Worm (Caenorhabditis elegans) whole organism, late embryonic: Measurements from ENCODE around the gene R09D1.13.

Source experiments
- C08G9.2 ChIP-seq: sonication (generic microtip); optimal IDR thresholded peaks from 2 replicates; lab custom pipeline; 2016; ENCODE audit warnings: mild to moderate bottlenecking, missing genetic modification characterization, moderate library complexity, missing compliant biosample characterization
- K02D7.2 ChIP-seq: sonication (generic microtip); optimal IDR thresholded peaks from 2 replicates; lab custom pipeline; 2017; ENCODE audit warnings: mild to moderate bottlenecking, missing genetic modification characterization, missing compliant biosample characterization
- Y22D7AL.16 ChIP-seq: sonication (generic microtip); optimal IDR thresholded peaks from 2 replicates; lab custom pipeline; 2016; ENCODE audit warnings: missing genetic modification characterization, missing compliant biosample characterization
- ahr-1 ChIP-seq: sonication (generic microtip); optimal IDR thresholded peaks from 2 replicates; lab custom pipeline; 2016; ENCODE audit warnings: missing genetic modification characterization, missing compliant biosample characterization
- ama-1 ChIP-seq: fragments of 150-350 bp; optimal IDR thresholded peaks from 2 replicates; lab custom pipeline; 2014
- ceh-14 ChIP-seq: sonication (generic microtip); optimal IDR thresholded peaks from 2 replicates; lab custom pipeline; 2016; ENCODE audit warnings: missing genotype, missing genetic modification characterization, missing compliant biosample characterization
- ceh-18 ChIP-seq: sonication (generic microtip); optimal IDR thresholded peaks from 2 replicates; lab custom pipeline; 2016; ENCODE audit warnings: missing genetic modification characterization, missing compliant biosample characterization
- ceh-19 ChIP-seq: fragments of 200-800 bp; sonication (Bioruptor generic); optimal IDR thresholded peaks from 2 replicates; lab custom pipeline; 2018; ENCODE audit warnings: mild to moderate bottlenecking, missing genetic modification characterization, missing compliant biosample characterization
- ceh-2 ChIP-seq: sonication (generic microtip); optimal IDR thresholded peaks from 2 replicates; lab custom pipeline; 2016; ENCODE audit warnings: missing genotype, missing genetic modification characterization, missing compliant biosample characterization
- ceh-22 ChIP-seq: sonication (generic microtip); optimal IDR thresholded peaks from 2 replicates; lab custom pipeline; 2017; ENCODE audit warnings: missing biosample characterization, missing genetic modification characterization
- ceh-24 ChIP-seq: sonication (generic microtip); optimal IDR thresholded peaks from 2 replicates; lab custom pipeline; 2016; ENCODE audit warnings: mild to moderate bottlenecking, missing genetic modification characterization, missing compliant biosample characterization
- ceh-31 ChIP-seq: sonication (generic microtip); optimal IDR thresholded peaks from 2 replicates; lab custom pipeline; 2016; ENCODE audit warnings: missing genetic modification characterization, missing compliant biosample characterization
- ceh-45 ChIP-seq: fragments of 200-800 bp; sonication (Bioruptor generic); IDR thresholded peaks from 2 replicates; pipeline ENCODE4 v1.3.6; 2022; ENCODE audit warnings: missing genetic modification reagents, missing genetic modification characterization, missing compliant biosample characterization
- ceh-48 ChIP-seq: sonication (generic microtip); optimal IDR thresholded peaks from 2 replicates; lab custom pipeline; 2016; ENCODE audit warnings: missing genetic modification characterization, inconsistent platforms, missing compliant biosample characterization
- ceh-6 ChIP-seq: fragments of 200-800 bp; sonication (Bioruptor generic); optimal IDR thresholded peaks from 2 replicates; lab custom pipeline; 2018; ENCODE audit warnings: mild to moderate bottlenecking, missing genetic modification characterization, missing compliant biosample characterization
- dve-1 ChIP-seq: sonication (generic microtip); optimal IDR thresholded peaks from 2 replicates; lab custom pipeline; 2017; ENCODE audit warnings: antibody characterized with exemption, mild to moderate bottlenecking, missing genetic modification characterization, missing compliant biosample characterization
- ets-4 ChIP-seq: sonication (generic microtip); optimal IDR thresholded peaks from 2 replicates; lab custom pipeline; 2016; ENCODE audit warnings: missing genetic modification characterization, missing compliant biosample characterization
- eyg-1 ChIP-seq: sonication (generic microtip); optimal IDR thresholded peaks from 2 replicates; lab custom pipeline; 2016; ENCODE audit warnings: missing genotype, missing genetic modification characterization, missing compliant biosample characterization
- fax-1 ChIP-seq: sonication (generic microtip); optimal IDR thresholded peaks from 2 replicates; lab custom pipeline; 2016; ENCODE audit warnings: missing genotype, missing genetic modification characterization, missing compliant biosample characterization
- fkh-6 ChIP-seq: sonication (generic microtip); optimal IDR thresholded peaks from 2 replicates; lab custom pipeline; 2016; ENCODE audit warnings: missing genetic modification characterization, missing compliant biosample characterization
- hlh-13 ChIP-seq: fragments of 200-800 bp; sonication (Bioruptor generic); optimal IDR thresholded peaks from 2 replicates; lab custom pipeline; 2018; ENCODE audit warnings: mild to moderate bottlenecking, missing genetic modification characterization, missing compliant biosample characterization
- hlh-15 ChIP-seq: sonication (generic microtip); optimal IDR thresholded peaks from 2 replicates; lab custom pipeline; 2016; ENCODE audit warnings: missing genetic modification characterization, missing compliant biosample characterization
- hlh-6 ChIP-seq: sonication (generic microtip); optimal IDR thresholded peaks from 2 replicates; lab custom pipeline; 2016; ENCODE audit warnings: missing genotype, missing genetic modification characterization, missing compliant biosample characterization
- hlh-8 ChIP-seq: sonication (generic microtip); optimal IDR thresholded peaks from 2 replicates; lab custom pipeline; 2016; ENCODE audit warnings: missing genotype, missing genetic modification characterization, missing compliant biosample characterization
- lim-6 ChIP-seq: sonication (generic microtip); optimal IDR thresholded peaks from 2 replicates; lab custom pipeline; 2016; ENCODE audit warnings: missing genetic modification characterization, missing compliant biosample characterization
- lin-11 ChIP-seq: fragments of 200-800 bp; sonication (Bioruptor generic); optimal IDR thresholded peaks from 2 replicates; lab custom pipeline; 2018; ENCODE audit warnings: mild to moderate bottlenecking, missing genetic modification characterization, missing compliant biosample characterization
- madf-2 ChIP-seq: sonication (generic microtip); optimal IDR thresholded peaks from 2 replicates; lab custom pipeline; 2017; ENCODE audit warnings: missing genetic modification characterization, missing compliant biosample characterization
- nfya-1 ChIP-seq: sonication (generic microtip); optimal IDR thresholded peaks from 2 replicates; lab custom pipeline; 2017; ENCODE audit warnings: missing genetic modification characterization, mild to moderate bottlenecking, missing compliant biosample characterization, antibody characterized with exemption, moderate library complexity
- nhr-232 ChIP-seq: sonication (generic microtip); optimal IDR thresholded peaks from 2 replicates; lab custom pipeline; 2016; ENCODE audit warnings: missing genetic modification characterization, missing compliant biosample characterization
- npax-4 ChIP-seq: sonication (generic microtip); optimal IDR thresholded peaks from 2 replicates; lab custom pipeline; 2016; ENCODE audit warnings: missing genetic modification characterization, missing compliant biosample characterization
- pat-9 ChIP-seq: fragments of 200-800 bp; sonication (Bioruptor generic); optimal IDR thresholded peaks from 2 replicates; lab custom pipeline; 2018; ENCODE audit warnings: mild to moderate bottlenecking, missing genetic modification characterization, moderate library complexity, missing compliant biosample characterization
- pha-4 ChIP-seq: fragments of 150-350 bp; optimal IDR thresholded peaks from 2 replicates; lab custom pipeline; 2018; ENCODE audit warnings: missing biosample characterization, missing genetic modification reagents, missing genetic modification characterization
- pqm-1 ChIP-seq: sonication (generic microtip); optimal IDR thresholded peaks from 2 replicates; lab custom pipeline; 2016; ENCODE audit warnings: missing genetic modification characterization, missing compliant biosample characterization
- pros-1 ChIP-seq: fragments of 150-350 bp; optimal IDR thresholded peaks from 2 replicates; lab custom pipeline; 2014; ENCODE audit warnings: missing biosample characterization, missing genetic modification reagents, missing genetic modification characterization
- ref-2 ChIP-seq: sonication (generic microtip); optimal IDR thresholded peaks from 2 replicates; lab custom pipeline; 2016; ENCODE audit warnings: missing genetic modification characterization, missing compliant biosample characterization
- rnt-1 ChIP-seq: sonication (generic microtip); optimal IDR thresholded peaks from 2 replicates; lab custom pipeline; 2016; ENCODE audit warnings: missing genetic modification characterization, missing compliant biosample characterization
- sdc-2 ChIP-seq: sonication (generic microtip); optimal IDR thresholded peaks from 2 replicates; lab custom pipeline; 2016; ENCODE audit warnings: missing genotype, missing genetic modification characterization, missing compliant biosample characterization
- sox-4 ChIP-seq: sonication (generic microtip); optimal IDR thresholded peaks from 2 replicates; lab custom pipeline; 2017; ENCODE audit warnings: mild to moderate bottlenecking, missing genetic modification characterization, inconsistent platforms, missing compliant biosample characterization
- syd-9 ChIP-seq: sonication (generic microtip); optimal IDR thresholded peaks from 2 replicates; lab custom pipeline; 2016; ENCODE audit warnings: mild to moderate bottlenecking, missing genetic modification characterization, moderate library complexity, missing compliant biosample characterization

R09D1.13 gene

DNA sequence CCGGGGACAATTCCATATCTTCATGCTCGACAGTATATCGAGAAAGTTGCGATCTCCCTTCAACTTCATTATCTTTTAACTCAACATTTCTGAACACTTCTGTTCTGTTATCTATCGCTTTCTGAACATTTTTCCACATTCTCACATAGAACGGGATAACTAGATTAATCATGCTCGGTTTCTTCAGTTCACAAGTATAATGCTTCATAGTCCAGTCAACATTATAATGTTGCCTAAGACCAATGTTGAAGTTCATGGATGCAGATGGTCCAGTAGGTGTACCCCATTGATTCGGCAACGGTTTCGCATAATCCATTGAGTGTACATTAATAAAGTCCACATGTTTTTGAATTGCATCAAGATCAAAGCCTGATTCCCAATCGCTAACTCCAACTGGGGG lies 6.4 kb downstream of the R09D1.13 start:
- no peak for TF ChIP-seq ceh-14 (tag; lab: Kevin White, UChicago)
- TF ChIP-seq ceh-48 (tag; lab: Kevin White, UChicago) = no peak
- no peak for TF ChIP-seq Y22D7AL.16 (tag; lab: Kevin White, UChicago)
- TF ChIP-seq nhr-232 (tag; lab: Kevin White, UChicago) = no peak
- TF ChIP-seq hlh-6 (tag; lab: Kevin White, UChicago) = no peak
- TF ChIP-seq ahr-1 = no peak
- TF ChIP-seq, all 69 proteins: peak for 0

ce11 chrII:9438227-9438626 lies 7.0 kb downstream of the R09D1.13 start, which contains the start of gene chil-13:
Gene chil-13 (minus strand): TSS chrII:9438327.
- TF ChIP-seq hlh-8 (tag; lab: Kevin White, UChicago) (no peak), fax-1 (no peak), ceh-18 (no peak), ref-2 (tag; lab: Kevin White, UChicago) (no peak), ama-1 (lab: Kevin White, UChicago) (no peak), ahr-1 (no peak), lin-11 (tag; lab: Kevin White, UChicago) (no peak), ceh-45 (GFP tag; lab: Robert Waterston, UW) (no peak), sdc-2 (tag; lab: Kevin White, UChicago) (no peak), sox-4 (no peak), pros-1 (no peak), dve-1 (no peak), ets-4 (tag; lab: Kevin White, UChicago) (no peak), nfya-1 (tag; lab: Kevin White, UChicago) (no peak), hlh-6 (tag; lab: Kevin White, UChicago) (no peak), pat-9 (tag; lab: Kevin White, UChicago) (no peak), C08G9.2 (tag; lab: Kevin White, UChicago) (no peak), pqm-1 (tag; lab: Kevin White, UChicago) (no peak)
- TF ChIP-seq, all 69 proteins: peak for 0

DNA sequence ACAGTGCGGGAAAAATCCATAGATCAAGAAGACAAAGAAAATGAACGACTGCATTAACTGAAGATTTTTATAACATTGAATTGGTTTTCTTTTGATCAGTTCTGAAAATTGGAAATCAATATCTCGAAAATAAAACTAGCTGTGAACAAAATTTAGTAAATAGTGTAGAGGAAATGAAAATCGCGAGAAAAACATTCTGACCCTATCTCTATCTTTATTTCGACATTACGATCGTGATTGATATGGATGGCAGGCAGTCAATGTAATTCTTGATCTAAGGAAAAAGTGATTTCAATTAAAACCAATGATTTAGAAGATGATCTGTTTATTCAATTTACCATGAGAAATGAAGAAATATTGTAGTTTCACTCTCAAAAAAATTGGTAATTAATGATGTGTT lies 9.3 kb downstream of the R09D1.13 start, which contains the start of gene kin-16:
Gene kin-16 (minus strand): TSS at position 101 of the 400 bp plus-strand sequence.
- no peak for TF ChIP-seq hlh-15
- TF ChIP-seq npax-4 (tag; lab: Kevin White, UChicago) = no peak
- TF ChIP-seq ceh-14 (tag; lab: Kevin White, UChicago) = no peak
- TF ChIP-seq hlh-13 (GFP tag; lab: Kevin White, UChicago) = no peak
- no peak for TF ChIP-seq ceh-6 (GFP tag; lab: Kevin White, UChicago)
- TF ChIP-seq madf-2 (tag; lab: Kevin White, UChicago) = no peak
- TF ChIP-seq ama-1 (lab: Kevin White, UChicago) = no peak
- no peak for TF ChIP-seq ceh-22 (tag; lab: Kevin White, UChicago)

DNA sequence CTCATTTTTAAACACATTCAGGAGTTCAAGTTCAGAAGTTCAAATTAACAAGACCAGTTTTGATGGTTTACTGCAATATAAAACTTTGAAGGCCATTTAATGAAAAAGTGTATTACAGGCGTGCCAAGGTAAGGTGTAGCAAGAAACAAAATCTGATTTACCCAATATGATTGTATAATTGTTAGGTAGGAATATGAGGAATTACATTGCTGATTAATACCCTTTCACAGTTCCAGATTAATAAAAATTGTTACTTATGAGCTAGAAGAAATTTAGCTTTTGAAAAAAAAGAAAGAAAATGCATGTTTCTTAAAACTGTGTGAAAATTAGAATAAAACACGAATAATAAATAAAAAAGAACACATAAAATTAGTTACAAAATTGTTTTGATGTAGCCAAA lies 11.7 kb downstream of the R09D1.13 start, which contains the start of gene kin-15:
Gene kin-15 (minus strand): TSS at position 101 of the 400 bp plus-strand sequence.
- TF ChIP-seq hlh-13 (GFP tag; lab: Kevin White, UChicago) (no peak), lim-6 (tag; lab: Kevin White, UChicago) (no peak), eyg-1 (tag; lab: Kevin White, UChicago) (no peak), pha-4 (no peak), ceh-31 (tag; lab: Kevin White, UChicago) (no peak), K02D7.2 (no peak), rnt-1 (tag; lab: Kevin White, UChicago) (no peak), fkh-6 (tag; lab: Kevin White, UChicago) (no peak), ceh-24 (no peak), C08G9.2 (tag; lab: Kevin White, UChicago) (no peak), syd-9 (tag; lab: Kevin White, UChicago) (no peak), ceh-2 (tag; lab: Kevin White, UChicago) (no peak), ceh-19 (GFP tag; lab: Kevin White, UChicago) (no peak)
